Worm (Caenorhabditis elegans) whole organism, mixed stage, embryonic: ENCODE data around the gene phg-1.
A peak's percentile ranks its signal among the peaks of the same experiment; 100 is the strongest.

Experiments used
- bed-3 ChIP-seq: fragments of 200-800 bp; sonication (Bioruptor generic); optimal IDR thresholded peaks from 3 replicates; lab custom pipeline; 2018; ENCODE audit warnings: mild to moderate bottlenecking, missing genetic modification characterization, moderate library complexity, missing compliant biosample characterization
- blmp-1 ChIP-seq: fragments of 150-350 bp; optimal IDR thresholded peaks from 2 replicates; lab custom pipeline; 2014; ENCODE audit warnings: missing biosample characterization, missing genetic modification characterization
- ceh-39 ChIP-seq: fragments of 150-350 bp; optimal IDR thresholded peaks from 2 replicates; lab custom pipeline; 2014; ENCODE audit warnings: missing biosample characterization, missing genetic modification characterization
- ceh-43 ChIP-seq: fragments of 200-800 bp; sonication (Bioruptor generic); optimal IDR thresholded peaks from 2 replicates; lab custom pipeline; 2018; ENCODE audit warnings: mild to moderate bottlenecking, missing genetic modification characterization, moderate library complexity, missing compliant biosample characterization
- ceh-83 ChIP-seq: fragments of 200-800 bp; sonication (Bioruptor generic); optimal IDR thresholded peaks from 2 replicates; lab custom pipeline; 2018; ENCODE audit warnings: mild to moderate bottlenecking, missing genetic modification characterization, missing compliant biosample characterization
- ces-1 ChIP-seq: fragments of 150-350 bp; optimal IDR thresholded peaks from 2 replicates; lab custom pipeline; 2014; ENCODE audit warnings: missing biosample characterization, missing genetic modification reagents, missing genetic modification characterization
- cnd-1 ChIP-seq: fragments of 200-800 bp; sonication (Bioruptor generic); optimal IDR thresholded peaks from 2 replicates; lab custom pipeline; 2018; ENCODE audit warnings: mild to moderate bottlenecking, missing genetic modification characterization, missing compliant biosample characterization
- drap-1 ChIP-seq: fragments of 200-800 bp; sonication (Bioruptor generic); optimal IDR thresholded peaks from 3 replicates; lab custom pipeline; 2018; ENCODE audit warnings: mild to moderate bottlenecking, missing genetic modification characterization, missing compliant biosample characterization
- elt-1 ChIP-seq: sonication (generic microtip); optimal IDR thresholded peaks from 2 replicates; lab custom pipeline; 2017; ENCODE audit warnings: missing genetic modification characterization, mild to moderate bottlenecking, missing compliant biosample characterization, antibody characterized with exemption, moderate library complexity, borderline replicate concordance; ENCODE audit not compliant: insufficient read depth
- elt-3 ChIP-seq: fragments of 150-350 bp; optimal IDR thresholded peaks from 2 replicates; lab custom pipeline; 2014; ENCODE audit warnings: missing biosample characterization, missing genetic modification characterization
- flh-1 ChIP-seq: fragments of 200-800 bp; sonication (Bioruptor generic); optimal IDR thresholded peaks from 2 replicates; lab custom pipeline; 2018; ENCODE audit warnings: mild to moderate bottlenecking, missing genetic modification characterization, moderate library complexity, missing compliant biosample characterization
- ham-2 ChIP-seq: fragments of 200-800 bp; sonication (Bioruptor generic); optimal IDR thresholded peaks from 2 replicates; lab custom pipeline; 2018; ENCODE audit warnings: mild to moderate bottlenecking, missing genetic modification characterization, missing compliant biosample characterization
- hlh-1 ChIP-seq: fragments of 150-350 bp; optimal IDR thresholded peaks from 2 replicates; lab custom pipeline; 2014; ENCODE audit warnings: missing biosample characterization, missing genetic modification reagents, missing genetic modification characterization
- lin-13 ChIP-seq: fragments of 150-350 bp; optimal IDR thresholded peaks from 2 replicates; lab custom pipeline; 2014; ENCODE audit warnings: missing biosample characterization, missing genetic modification characterization
- lin-32 ChIP-seq: fragments of 200-800 bp; sonication (Bioruptor generic); optimal IDR thresholded peaks from 2 replicates; lab custom pipeline; 2018; ENCODE audit warnings: mild to moderate bottlenecking, missing genetic modification characterization, missing compliant biosample characterization
- lsy-2 ChIP-seq: fragments of 150-350 bp; optimal IDR thresholded peaks from 2 replicates; lab custom pipeline; 2014; ENCODE audit warnings: missing biosample characterization, missing genetic modification characterization
- mab-5 ChIP-seq: fragments of 150-350 bp; optimal IDR thresholded peaks from 2 replicates; lab custom pipeline; 2014; ENCODE audit warnings: missing biosample characterization, missing genetic modification characterization
- mep-1 ChIP-seq: fragments of 150-350 bp; optimal IDR thresholded peaks from 2 replicates; lab custom pipeline; 2017; ENCODE audit warnings: missing biosample characterization, missing genetic modification reagents, missing genetic modification characterization, inconsistent platforms
- mls-2 ChIP-seq: sonication (generic microtip); optimal IDR thresholded peaks from 2 replicates; lab custom pipeline; 2016; ENCODE audit warnings: mild to moderate bottlenecking, missing genetic modification characterization, moderate library complexity, missing compliant biosample characterization
- nhr-12 ChIP-seq: fragments of 150-350 bp; optimal IDR thresholded peaks from 2 replicates; lab custom pipeline; 2014; ENCODE audit warnings: missing biosample characterization, missing genetic modification characterization
- nhr-2 ChIP-seq: fragments of 150-350 bp; optimal IDR thresholded peaks from 2 replicates; lab custom pipeline; 2014; ENCODE audit warnings: missing biosample characterization, missing genetic modification characterization
- nhr-237 ChIP-seq: fragments of 150-350 bp; optimal IDR thresholded peaks from 2 replicates; lab custom pipeline; 2014; ENCODE audit warnings: missing biosample characterization, missing genetic modification characterization
- nhr-28 ChIP-seq: fragments of 150-350 bp; optimal IDR thresholded peaks from 2 replicates; lab custom pipeline; 2014; ENCODE audit warnings: missing biosample characterization, missing genetic modification characterization
- nhr-76 ChIP-seq: sonication (generic microtip); optimal IDR thresholded peaks from 2 replicates; lab custom pipeline; 2017; ENCODE audit warnings: missing biosample characterization, missing genetic modification characterization
- pha-4 ChIP-seq: fragments of 150-350 bp; optimal IDR thresholded peaks from 2 replicates; lab custom pipeline; 2018; ENCODE audit warnings: missing biosample characterization, missing genetic modification reagents, missing genetic modification characterization
- sem-2 ChIP-seq: fragments of 200-800 bp; sonication (Bioruptor generic); optimal IDR thresholded peaks from 2 replicates; lab custom pipeline; 2018; ENCODE audit warnings: mild to moderate bottlenecking, missing genetic modification characterization, missing compliant biosample characterization
- snpc-4 ChIP-seq: fragments of 150-350 bp; optimal IDR thresholded peaks from 2 replicates; lab custom pipeline; 2014; ENCODE audit warnings: missing biosample characterization, missing genetic modification characterization
- sptf-1 ChIP-seq: sonication (generic microtip); optimal IDR thresholded peaks from 2 replicates; lab custom pipeline; 2017; ENCODE audit warnings: mild to moderate bottlenecking, missing genetic modification characterization, moderate library complexity, missing compliant biosample characterization
- tbx-8 ChIP-seq: fragments of 200-800 bp; sonication (Bioruptor generic); optimal IDR thresholded peaks from 2 replicates; lab custom pipeline; 2018; ENCODE audit warnings: mild to moderate bottlenecking, missing genetic modification characterization, moderate library complexity, missing compliant biosample characterization
- unc-120 ChIP-seq: sonication (generic microtip); optimal IDR thresholded peaks from 2 replicates; lab custom pipeline; 2017; ENCODE audit warnings: missing genetic modification characterization, missing compliant biosample characterization; ENCODE audit not compliant: poor library complexity, severe bottlenecking
- unc-39 ChIP-seq: fragments of 150-350 bp; optimal IDR thresholded peaks from 2 replicates; lab custom pipeline; 2014; ENCODE audit warnings: missing biosample characterization, missing genetic modification characterization
- unc-62 ChIP-seq: fragments of 150-350 bp; optimal IDR thresholded peaks from 2 replicates; lab custom pipeline; 2014; ENCODE audit warnings: missing biosample characterization, missing genetic modification reagents, missing genetic modification characterization
- zip-8 ChIP-seq: fragments of 150-350 bp; optimal IDR thresholded peaks from 2 replicates; lab custom pipeline; 2014; ENCODE audit warnings: missing biosample characterization, missing genetic modification characterization
- ztf-11 ChIP-seq: fragments of 150-350 bp; optimal IDR thresholded peaks from 2 replicates; lab custom pipeline; 2014; ENCODE audit warnings: missing biosample characterization, missing genetic modification characterization

The phg-1 gene

DNA sequence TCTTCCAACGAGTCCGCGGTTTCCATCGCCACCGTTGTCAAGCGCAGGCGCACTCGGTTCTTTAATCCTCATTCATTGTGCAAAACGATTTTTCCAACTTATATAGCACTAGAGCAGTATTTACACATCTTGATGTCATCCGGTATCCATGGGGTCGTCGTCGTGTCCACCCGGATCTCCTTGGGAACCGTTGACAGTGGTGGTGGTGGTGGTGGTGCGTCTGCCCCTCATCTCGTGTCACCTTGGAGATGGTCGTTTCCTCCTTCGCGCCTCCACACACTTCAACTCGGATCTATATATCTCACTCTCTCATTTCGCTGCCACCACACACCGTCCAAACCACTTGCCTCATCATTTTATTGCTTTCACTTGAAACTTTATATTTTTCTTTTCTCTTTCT lies 25.3 kb downstream of the phg-1 start:
- TF ChIP-seq ces-1 (GFP tag; lab: Kevin White, UChicago) (no peak), hlh-1 (tag; lab: Kevin White, UChicago) (no peak), pha-4 (tag; lab: Kevin White, UChicago) (no peak), nhr-237 (tag; lab: Kevin White, UChicago) (no peak)

DNA sequence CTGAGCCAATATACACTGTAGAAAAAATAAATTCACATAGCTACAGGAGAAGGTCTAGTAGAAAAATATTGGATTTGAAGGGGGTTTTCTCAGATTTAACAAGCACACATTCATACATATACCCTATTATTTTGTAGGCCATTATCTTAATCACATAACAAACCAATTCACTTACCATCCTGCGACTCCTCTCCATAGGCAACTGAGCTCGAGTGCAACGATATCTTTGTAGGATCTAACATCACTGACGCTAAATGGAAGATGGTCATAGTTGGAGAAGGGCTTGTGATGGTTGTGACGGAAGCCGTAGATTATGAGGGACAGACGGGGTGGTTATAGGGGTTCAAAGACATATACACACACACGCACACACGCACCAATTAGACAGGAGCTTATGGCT lies 26.7 kb downstream of the phg-1 start:
- no peak for TF ChIP-seq lsy-2 (tag; lab: Kevin White, UChicago)
- TF ChIP-seq ceh-39 = no peak
- TF ChIP-seq ceh-43 = no peak
- no peak for TF ChIP-seq ham-2
- no peak for TF ChIP-seq nhr-12 (tag; lab: Kevin White, UChicago)
- no peak for TF ChIP-seq mep-1 (tag; lab: Kevin White, UChicago)
- TF ChIP-seq bed-3 (GFP tag; lab: Kevin White, UChicago) = no peak
- no peak for TF ChIP-seq sem-2 (GFP tag; lab: Kevin White, UChicago)
- TF ChIP-seq unc-62 (GFP tag; lab: Kevin White, UChicago) = no peak
- TF ChIP-seq elt-1 (tag; lab: Kevin White, UChicago) = no peak
- TF ChIP-seq lin-32 (GFP tag; lab: Kevin White, UChicago) = no peak
- no peak for TF ChIP-seq nhr-76 (tag; lab: Kevin White, UChicago)
- TF ChIP-seq hlh-1 (tag; lab: Kevin White, UChicago) = no peak
- no peak for TF ChIP-seq sptf-1 (tag; lab: Kevin White, UChicago)
- no peak for TF ChIP-seq ces-1 (GFP tag; lab: Kevin White, UChicago)
- no peak for TF ChIP-seq ztf-11 (tag; lab: Kevin White, UChicago)
- TF ChIP-seq snpc-4 = no peak
- no peak for TF ChIP-seq unc-39 (tag; lab: Kevin White, UChicago)
- no peak for TF ChIP-seq unc-120 (tag; lab: Kevin White, UChicago)
- TF ChIP-seq nhr-237 (tag; lab: Kevin White, UChicago) = no peak

DNA sequence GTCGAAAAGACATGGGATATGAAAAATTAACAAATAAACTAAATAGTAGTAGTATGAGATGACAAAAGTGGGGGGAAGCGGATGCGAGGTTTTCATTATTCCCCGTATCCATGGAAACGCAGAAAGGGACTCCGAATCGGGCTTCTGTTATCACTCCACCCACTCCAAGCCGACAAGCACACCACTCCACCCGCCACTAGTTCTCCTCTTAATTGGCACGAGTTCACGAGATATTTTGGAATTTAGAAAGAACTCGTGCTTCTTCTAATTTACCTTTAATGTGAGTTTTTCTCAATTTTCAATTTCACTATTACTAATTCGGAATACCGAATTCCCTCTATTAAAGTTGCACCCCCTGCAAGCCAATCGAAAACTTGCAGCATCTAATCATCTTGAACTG lies 28.9 kb downstream of the phg-1 start:
- TF ChIP-seq ceh-39 = no peak
- TF ChIP-seq unc-62 (GFP tag; lab: Kevin White, UChicago) = no peak
- TF ChIP-seq ces-1 (GFP tag; lab: Kevin White, UChicago) = no peak
- TF ChIP-seq lsy-2 (tag; lab: Kevin White, UChicago) = no peak
- no peak for TF ChIP-seq lin-13 (tag; lab: Kevin White, UChicago)
- no peak for TF ChIP-seq ceh-43
- TF ChIP-seq nhr-237 (tag; lab: Kevin White, UChicago) = no peak
- no peak for TF ChIP-seq mls-2 (tag; lab: Kevin White, UChicago)
- TF ChIP-seq zip-8 = no peak
- no peak for TF ChIP-seq drap-1 (GFP tag; lab: Kevin White, UChicago)
- no peak for TF ChIP-seq blmp-1
- TF ChIP-seq ham-2 = no peak
- TF ChIP-seq, all 35 proteins: peak for 0

DNA sequence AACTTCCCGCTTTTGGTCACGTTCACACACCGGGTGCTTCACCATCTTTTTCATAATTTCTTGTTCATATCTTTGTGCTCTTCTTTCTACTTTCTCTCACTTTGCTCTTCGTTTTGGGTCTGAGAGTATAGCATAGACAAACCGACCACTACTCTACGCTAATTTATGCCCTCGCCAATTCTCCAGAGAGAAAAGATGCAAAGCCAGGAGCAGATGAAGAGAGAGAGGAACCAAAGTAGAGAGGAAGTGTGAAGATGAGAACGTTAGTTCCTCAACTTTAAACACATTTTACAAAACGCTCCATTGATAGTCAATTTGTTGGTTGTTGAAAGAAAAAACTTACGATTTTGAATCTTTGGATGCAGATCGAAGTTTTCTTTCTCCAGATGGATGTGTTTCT lies 30.3 kb downstream of the phg-1 start:
- TF ChIP-seq snpc-4 (no peak), sem-2 (GFP tag; lab: Kevin White, UChicago) (no peak), ces-1 (GFP tag; lab: Kevin White, UChicago) (peak; percentile 47), ceh-39 (no peak), ztf-11 (tag; lab: Kevin White, UChicago) (no peak), mls-2 (tag; lab: Kevin White, UChicago) (no peak), sptf-1 (tag; lab: Kevin White, UChicago) (no peak), elt-3 (no peak), unc-39 (tag; lab: Kevin White, UChicago) (no peak)
- TF ChIP-seq, all 35 proteins: peak for 1

- TF ChIP-seq mls-2 (tag; lab: Kevin White, UChicago) (peak; percentile 91), ham-2 (peak; percentile 95), flh-1 (GFP tag; lab: Kevin White, UChicago) (no peak), unc-39 (tag; lab: Kevin White, UChicago) (peak; percentile 8), unc-62 (GFP tag; lab: Kevin White, UChicago) (no peak), nhr-28 (tag; lab: Kevin White, UChicago) (no peak), lin-13 (tag; lab: Kevin White, UChicago) (no peak), zip-8 (no peak), mab-5 (tag; lab: Kevin White, UChicago) (no peak), ceh-43 (peak; percentile 42), ceh-39 (peak; percentile 17), ztf-11 (tag; lab: Kevin White, UChicago) (peak; percentile 63), cnd-1 (peak; percentile 72), mep-1 (tag; lab: Kevin White, UChicago) (peak; percentile 55), tbx-8 (GFP tag; lab: Kevin White, UChicago) (peak; percentile 27), snpc-4 (no peak), nhr-12 (tag; lab: Kevin White, UChicago) (no peak), elt-1 (tag; lab: Kevin White, UChicago) (peak; percentile 20), sptf-1 (tag; lab: Kevin White, UChicago) (peak; percentile 92), elt-3 (no peak), blmp-1 (no peak), unc-120 (tag; lab: Kevin White, UChicago) (peak; percentile 76), bed-3 (GFP tag; lab: Kevin White, UChicago) (peak; percentile 55), sem-2 (GFP tag; lab: Kevin White, UChicago) (peak; percentile 31), ceh-83 (peak; percentile 68), ces-1 (GFP tag; lab: Kevin White, UChicago) (peak; percentile 60), drap-1 (GFP tag; lab: Kevin White, UChicago) (peak; percentile 69), nhr-2 (tag; lab: Kevin White, UChicago) (no peak), nhr-237 (tag; lab: Kevin White, UChicago) (peak; percentile 42), nhr-76 (tag; lab: Kevin White, UChicago) (no peak)
Observed at ce11 chrII:10168905-10169782, 31.7 kb downstream of the phg-1 start, which contains the start of gene daf-19. TSS of gene daf-19 (minus strand) at chrII:10169346.
